Worm (Caenorhabditis elegans) whole organism, mixed stage, embryonic: ENCODE measurements around the gene Y43F8B.12.

Experiments
- cnd-1 ChIP-seq: fragments of 200-800 bp; sonication (Bioruptor generic); optimal IDR thresholded peaks from 2 replicates; lab custom pipeline; 2018; ENCODE audit warnings: mild to moderate bottlenecking, missing genetic modification characterization, missing compliant biosample characterization
- hlh-1 ChIP-seq: fragments of 150-350 bp; optimal IDR thresholded peaks from 2 replicates; lab custom pipeline; 2014; ENCODE audit warnings: missing biosample characterization, missing genetic modification reagents, missing genetic modification characterization
- lin-13 ChIP-seq: fragments of 150-350 bp; optimal IDR thresholded peaks from 2 replicates; lab custom pipeline; 2014; ENCODE audit warnings: missing biosample characterization, missing genetic modification characterization
- nhr-12 ChIP-seq: fragments of 150-350 bp; optimal IDR thresholded peaks from 2 replicates; lab custom pipeline; 2014; ENCODE audit warnings: missing biosample characterization, missing genetic modification characterization
- nhr-237 ChIP-seq: fragments of 150-350 bp; optimal IDR thresholded peaks from 2 replicates; lab custom pipeline; 2014; ENCODE audit warnings: missing biosample characterization, missing genetic modification characterization
- pha-4 ChIP-seq: fragments of 150-350 bp; optimal IDR thresholded peaks from 2 replicates; lab custom pipeline; 2018; ENCODE audit warnings: missing biosample characterization, missing genetic modification reagents, missing genetic modification characterization
- snpc-4 ChIP-seq: fragments of 150-350 bp; optimal IDR thresholded peaks from 2 replicates; lab custom pipeline; 2014; ENCODE audit warnings: missing biosample characterization, missing genetic modification characterization
- ztf-11 ChIP-seq: fragments of 150-350 bp; optimal IDR thresholded peaks from 2 replicates; lab custom pipeline; 2014; ENCODE audit warnings: missing biosample characterization, missing genetic modification characterization

- TF ChIP-seq pha-4: no peak
- no peak for TF ChIP-seq hlh-1
- TF ChIP-seq nhr-12 (tag; lab: Kevin White, UChicago): no peak
- no peak for TF ChIP-seq cnd-1
- TF ChIP-seq ztf-11 (tag; lab: Kevin White, UChicago): no peak
- no peak for TF ChIP-seq snpc-4
- no peak for TF ChIP-seq nhr-237
- no peak for TF ChIP-seq lin-13 (tag; lab: Kevin White, UChicago)
Observed at ce11 chrV:19495145-19495544, 27.0 kb downstream of the Y43F8B.12 start.
